1 fruit fly cellular context compared by ENCODE assay signal in genomic region chr2L:8350560-8351171, dm6.
TF ChIP-seq lines count a peak whose summit lies in the region.

No protein-coding gene starts in this region.

TF ChIP-seq in whole organism, embryonic, 481 proteins besides CTCF, POLR2A, EP300 and RAD21 (continued from another document and continues in another):
- TF ChIP-seq luna (GFP tag; optimal IDR thresholded peaks at IDR 0.05; lab: Kevin White, UChicago) (peak; percentile 35), Six4 (GFP tag; optimal IDR thresholded peaks at IDR 0.05; lab: Kevin White, UChicago) (no peak), CG6689 (GFP tag; IDR thresholded peaks at IDR 0.05; lab: Robert Waterston, UW) (no peak), phol (tag; optimal IDR thresholded peaks at IDR 0.05; lab: Kevin White, UChicago) (no peak), kay (GFP tag; optimal IDR thresholded peaks at IDR 0.05; lab: Kevin White, UChicago) (no peak), Fer3 (tag; optimal IDR thresholded peaks at IDR 0.05; lab: Kevin White, UChicago) (peak; percentile 54), Sox100B (GFP tag; optimal IDR thresholded peaks at IDR 0.05; lab: Kevin White, UChicago) (peak; percentile 8), CG18764 (GFP tag; optimal IDR thresholded peaks at IDR 0.05; lab: Kevin White, UChicago) (no peak), CG17328 (GFP tag; IDR thresholded peaks at IDR 0.05; lab: Robert Waterston, UW) (no peak), CG7745 (tag; optimal IDR thresholded peaks at IDR 0.05; lab: Kevin White, UChicago) (no peak), HmgD (GFP tag; optimal IDR thresholded peaks at IDR 0.05; lab: Kevin White, UChicago) (no peak), tio (GFP tag; optimal IDR thresholded peaks at IDR 0.05; lab: Kevin White, UChicago) (no peak), CG9609 (GFP tag; optimal IDR thresholded peaks at IDR 0.05; lab: Kevin White, UChicago) (no peak), CG1024 (GFP tag; IDR thresholded peaks at IDR 0.05; lab: Robert Waterston, UW) (no peak), CG8765 (GFP tag; IDR thresholded peaks at IDR 0.05; lab: Robert Waterston, UW) (no peak), CG8924 (tag; optimal IDR thresholded peaks at IDR 0.05; lab: Kevin White, UChicago) (peak; percentile 26), Fer1 (GFP tag; optimal IDR thresholded peaks at IDR 0.05; lab: Kevin White, UChicago) (peak; percentile 75), CG33213 (GFP tag; optimal IDR thresholded peaks at IDR 0.05; lab: Kevin White, UChicago) (no peak), sd (tag; optimal IDR thresholded peaks at IDR 0.05; lab: Kevin White, UChicago) (peak; percentile 95), tup (GFP tag; optimal IDR thresholded peaks at IDR 0.05; lab: Kevin White, UChicago) (no peak), vfl (GFP tag; optimal IDR thresholded peaks at IDR 0.05; lab: Kevin White, UChicago) (no peak), chif (GFP tag; optimal IDR thresholded peaks at IDR 0.05; lab: Kevin White, UChicago) (peak in 1 of 2 experiments; percentile 11), CG32767 (GFP tag; IDR thresholded peaks at IDR 0.05; lab: Robert Waterston, UW) (no peak), CG30020 (tag; optimal IDR thresholded peaks at IDR 0.05; lab: Kevin White, UChicago) (no peak), CG12155 (GFP tag; optimal IDR thresholded peaks at IDR 0.05; lab: Kevin White, UChicago) (no peak), danr (GFP tag; IDR thresholded peaks at IDR 0.05; lab: Robert Waterston, UW) (no peak), gro (GFP tag; optimal IDR thresholded peaks at IDR 0.05; lab: Kevin White, UChicago) (peak; percentile 62), Xbp1 (GFP tag; optimal IDR thresholded peaks at IDR 0.05; lab: Kevin White, UChicago) (no peak), seq (GFP tag; IDR thresholded peaks at IDR 0.05; lab: Robert Waterston, UW) (no peak), Atf-2 (GFP tag; optimal IDR thresholded peaks at IDR 0.05; lab: Kevin White, UChicago) (no peak), klu (GFP tag; IDR thresholded peaks at IDR 0.05; lab: Robert Waterston, UW) (no peak), CG10959 (GFP tag; IDR thresholded peaks at IDR 0.05; lab: Robert Waterston, UW) (no peak), CG1647 (GFP tag; optimal IDR thresholded peaks at IDR 0.05; lab: Kevin White, UChicago) (no peak), ap (GFP tag; IDR thresholded peaks at IDR 0.05; lab: Robert Waterston, UW) (no peak), CG17568 (GFP tag; optimal IDR thresholded peaks at IDR 0.05; lab: Kevin White, UChicago) (peak; percentile 54), CG3995 (GFP tag; optimal IDR thresholded peaks at IDR 0.05; lab: Kevin White, UChicago) (no peak), Lhr (GFP tag; optimal IDR thresholded peaks at IDR 0.05; lab: Kevin White, UChicago) (no peak), ab (GFP tag; optimal IDR thresholded peaks at IDR 0.05; lab: Kevin White, UChicago) (no peak), Bdp1 (GFP tag; optimal IDR thresholded peaks at IDR 0.05; lab: Kevin White, UChicago) (no peak), mirr (GFP tag; optimal IDR thresholded peaks at IDR 0.05; lab: Kevin White, UChicago) (peak; percentile 73), h (optimal IDR thresholded peaks at IDR 0.05; lab: Kevin White, UChicago) (no peak), sug (tag; optimal IDR thresholded peaks at IDR 0.05; lab: Kevin White, UChicago) (peak; percentile 46), tin (GFP tag; optimal IDR thresholded peaks at IDR 0.05; lab: Kevin White, UChicago) (no peak), Ptx1 (GFP tag; IDR thresholded peaks at IDR 0.05; lab: Robert Waterston, UW) (no peak), CG18476 (GFP tag; optimal IDR thresholded peaks at IDR 0.05; lab: Kevin White, UChicago) (no peak), cwo (GFP tag; optimal IDR thresholded peaks at IDR 0.05; lab: Kevin White, UChicago) (no peak), gcm (GFP tag; optimal IDR thresholded peaks at IDR 0.05; lab: Kevin White, UChicago) (peak; percentile 14), Dip3 (GFP tag; optimal IDR thresholded peaks at IDR 0.05; lab: Kevin White, UChicago) (no peak), pzg (GFP tag; optimal IDR thresholded peaks at IDR 0.05; lab: Kevin White, UChicago) (no peak), H2.0 (GFP tag; IDR thresholded peaks at IDR 0.05; lab: Robert Waterston, UW) (0 out of 2 replicates have a peak, but pooled peaks have one; percentile 8), mld (GFP tag; IDR thresholded peaks at IDR 0.05; lab: Robert Waterston, UW; ENCODE audit: partially characterized antibody) (no peak), sob (GFP tag; IDR thresholded peaks at IDR 0.05; lab: Robert Waterston, UW) (peak; percentile 55; the same call in 1 of the 2 replicates), crp (GFP tag; optimal IDR thresholded peaks at IDR 0.05; lab: Kevin White, UChicago) (no peak), fu2 (GFP tag; optimal IDR thresholded peaks at IDR 0.05; lab: Kevin White, UChicago) (no peak), lmd (GFP tag; IDR thresholded peaks at IDR 0.05; lab: Robert Waterston, UW) (no peak), CG15011 (GFP tag; optimal IDR thresholded peaks at IDR 0.05; lab: Kevin White, UChicago) (peak; percentile 47), CG12104 (GFP tag; optimal IDR thresholded peaks at IDR 0.05; lab: Kevin White, UChicago) (no peak), CG8388 (GFP tag; optimal IDR thresholded peaks at IDR 0.05; lab: Kevin White, UChicago) (peak; percentile 8), cas (GFP tag; IDR thresholded peaks at IDR 0.05; lab: Robert Waterston, UW) (no peak), CG5245 (GFP tag; optimal IDR thresholded peaks at IDR 0.05; lab: Kevin White, UChicago) (no peak), MTF-1 (GFP tag; optimal IDR thresholded peaks at IDR 0.05; lab: Kevin White, UChicago; ENCODE audit: borderline replicate concordance) (peak; percentile 41), MESR4 (GFP tag; optimal IDR thresholded peaks at IDR 0.05; lab: Kevin White, UChicago) (no peak), NC2α (GFP tag; optimal IDR thresholded peaks at IDR 0.05; lab: Kevin White, UChicago) (no peak), Scr (GFP tag; IDR thresholded peaks at IDR 0.05; lab: Robert Waterston, UW; ENCODE audit: partially characterized antibody) (no peak), CG34376 (GFP tag; optimal IDR thresholded peaks at IDR 0.05; lab: Kevin White, UChicago) (peak; percentile 57), hb (GFP tag; IDR thresholded peaks at IDR 0.05; lab: Robert Waterston, UW; ENCODE audit: partially characterized antibody) (no peak), CG11456 (GFP tag; IDR thresholded peaks at IDR 0.05; lab: Robert Waterston, UW) (no peak), nmo (GFP tag; optimal IDR thresholded peaks at IDR 0.05; lab: Kevin White, UChicago) (no peak), corto (GFP tag; optimal IDR thresholded peaks at IDR 0.05; lab: Kevin White, UChicago) (no peak), CG9932 (GFP tag; IDR thresholded peaks at IDR 0.05; lab: Robert Waterston, UW) (no peak), sens (GFP tag; lab: Kevin White, UChicago) (peak; percentile 55), ac (GFP tag; optimal IDR thresholded peaks at IDR 0.05; lab: Kevin White, UChicago) (no peak), BEAF-32 (GFP tag; optimal IDR thresholded peaks at IDR 0.05; lab: Kevin White, UChicago) (no peak), abd-A (tag; optimal IDR thresholded peaks at IDR 0.05; lab: Kevin White, UChicago) (no peak), Myb (GFP tag; optimal IDR thresholded peaks at IDR 0.05; lab: Kevin White, UChicago) (no peak), CG13424 (tag; optimal IDR thresholded peaks at IDR 0.05; lab: Kevin White, UChicago) (peak; percentile 31), CG15479 (GFP tag; optimal IDR thresholded peaks at IDR 0.05; lab: Kevin White, UChicago) (no peak), CG10979 (tag; optimal IDR thresholded peaks at IDR 0.05; lab: Kevin White, UChicago) (no peak), peb (GFP tag; IDR thresholded peaks at IDR 0.05; lab: Robert Waterston, UW) (no peak), exex (tag; optimal IDR thresholded peaks at IDR 0.05; lab: Kevin White, UChicago) (peak; percentile 88), CG6854 (GFP tag; optimal IDR thresholded peaks at IDR 0.05; lab: Kevin White, UChicago) (peak; percentile 13), CG8944 (GFP tag; optimal IDR thresholded peaks at IDR 0.05; lab: Kevin White, UChicago) (no peak), Ssrp (tag; optimal IDR thresholded peaks at IDR 0.05; lab: Kevin White, UChicago) (no peak), lbe (GFP tag; optimal IDR thresholded peaks at IDR 0.05; lab: Kevin White, UChicago) (no peak), fd64A (GFP tag; optimal IDR thresholded peaks at IDR 0.05; lab: Kevin White, UChicago) (no peak), H15 (GFP tag; IDR thresholded peaks at IDR 0.05; lab: Robert Waterston, UW) (no peak), Hmr (GFP tag; optimal IDR thresholded peaks at IDR 0.05; lab: Kevin White, UChicago) (peak; percentile 74), Oli (tag; optimal IDR thresholded peaks at IDR 0.05; lab: Kevin White, UChicago) (peak; percentile 8), CG3407 (GFP tag; optimal IDR thresholded peaks at IDR 0.05; lab: Kevin White, UChicago) (peak; percentile 32), CG3726 (GFP tag; IDR thresholded peaks at IDR 0.05; lab: Robert Waterston, UW) (no peak), amos (GFP tag; IDR thresholded peaks at IDR 0.05; lab: Robert Waterston, UW; ENCODE audit: partially characterized antibody) (no peak), salm (tag; optimal IDR thresholded peaks at IDR 0.05; lab: Kevin White, UChicago) (peak; percentile 39), CG12299 (tag; optimal IDR thresholded peaks at IDR 0.05; lab: Kevin White, UChicago) (no peak), dati (GFP tag; IDR thresholded peaks at IDR 0.05; lab: Robert Waterston, UW) (no peak), CG12659 (GFP tag; optimal IDR thresholded peaks at IDR 0.05; lab: Kevin White, UChicago) (peak; percentile 24), CG6654 (GFP tag; optimal IDR thresholded peaks at IDR 0.05; lab: Kevin White, UChicago) (no peak), Dll (GFP tag; IDR thresholded peaks at IDR 0.05; lab: Robert Waterston, UW; ENCODE audit: partially characterized antibody) (no peak), dmrt11E (tag; optimal IDR thresholded peaks at IDR 0.05; lab: Kevin White, UChicago) (no peak), CoRest (tag; optimal IDR thresholded peaks at IDR 0.05; lab: Kevin White, UChicago) (peak; percentile 33), repo (GFP tag; optimal IDR thresholded peaks at IDR 0.05; lab: Kevin White, UChicago) (no peak), CG6254 (GFP tag; optimal IDR thresholded peaks at IDR 0.05; lab: Kevin White, UChicago) (no peak), CG7987 (GFP tag; optimal IDR thresholded peaks at IDR 0.05; lab: Kevin White, UChicago) (peak; percentile 44), pan (optimal IDR thresholded peaks at IDR 0.05; lab: Kevin White, UChicago) (no peak), pan (GFP tag; optimal IDR thresholded peaks at IDR 0.05 in 1 of 2, IDR thresholded peaks at IDR 0.05 in 1 of 2) (peak in 1 of 2 experiments; percentile 35), zfh2 (GFP tag; optimal IDR thresholded peaks at IDR 0.05; lab: Kevin White, UChicago) (no peak), CG4282 (GFP tag; optimal IDR thresholded peaks at IDR 0.05; lab: Kevin White, UChicago) (no peak), ci (GFP tag; IDR thresholded peaks at IDR 0.05; lab: Robert Waterston, UW) (no peak; the same call in 2 of the 3 replicates), CG14441 (GFP tag; IDR thresholded peaks at IDR 0.05; lab: Robert Waterston, UW) (no peak), Ada2b (GFP tag; IDR thresholded peaks at IDR 0.05; lab: Robert Waterston, UW) (peak; percentile 12; the same call in 1 of the 2 replicates), dmrt99B (tag; optimal IDR thresholded peaks at IDR 0.05; lab: Kevin White, UChicago) (peak; percentile 25), nau (GFP tag; optimal IDR thresholded peaks at IDR 0.05; lab: Kevin White, UChicago) (no peak), chinmo (GFP tag; IDR thresholded peaks at IDR 0.05; lab: Robert Waterston, UW; ENCODE audit: partially characterized antibody) (no peak), dimm (GFP tag; IDR thresholded peaks at IDR 0.05; lab: Robert Waterston, UW) (no peak), Sox102F (GFP tag; optimal IDR thresholded peaks at IDR 0.05; lab: Kevin White, UChicago) (peak; percentile 42), tll (GFP tag; optimal IDR thresholded peaks at IDR 0.05; lab: Kevin White, UChicago) (no peak), unc-4 (GFP tag; IDR thresholded peaks at IDR 0.05; lab: Robert Waterston, UW; ENCODE audit: partially characterized antibody) (no peak), CG9876 (GFP tag; optimal IDR thresholded peaks at IDR 0.05; lab: Kevin White, UChicago) (no peak), unpg (GFP tag; optimal IDR thresholded peaks at IDR 0.05; lab: Kevin White, UChicago) (peak; percentile 46), Camta (GFP tag; optimal IDR thresholded peaks at IDR 0.05; lab: Kevin White, UChicago) (no peak), pros (GFP tag; optimal IDR thresholded peaks at IDR 0.05; lab: Kevin White, UChicago) (no peak), Sin3A (optimal IDR thresholded peaks at IDR 0.05; lab: Kevin White, UChicago) (no peak), NfI (GFP tag; optimal IDR thresholded peaks at IDR 0.05; lab: Kevin White, UChicago) (peak; percentile 2), E2f2 (GFP tag; IDR thresholded peaks at IDR 0.05; lab: Robert Waterston, UW) (no peak; the same call in 1 of the 2 replicates), Dad (GFP tag; optimal IDR thresholded peaks at IDR 0.05; lab: Kevin White, UChicago) (no peak), oc (tag; optimal IDR thresholded peaks at IDR 0.05; lab: Kevin White, UChicago) (no peak), Elba2 (GFP tag; optimal IDR thresholded peaks at IDR 0.05; lab: Kevin White, UChicago) (no peak), CG30403 (GFP tag; optimal IDR thresholded peaks at IDR 0.05; lab: Kevin White, UChicago) (no peak), Taf1 (GFP tag; IDR thresholded peaks at IDR 0.05; lab: Robert Waterston, UW) (no peak), Hsf (GFP tag; optimal IDR thresholded peaks at IDR 0.05; lab: Kevin White, UChicago) (no peak), ERR (GFP tag; optimal IDR thresholded peaks at IDR 0.05; lab: Kevin White, UChicago) (no peak), eyg (GFP tag; optimal IDR thresholded peaks at IDR 0.05; lab: Kevin White, UChicago) (no peak), CG16813 (GFP tag; IDR thresholded peaks at IDR 0.05; lab: Robert Waterston, UW; ENCODE audit: partially characterized antibody) (no peak), zfh1 (GFP tag; IDR thresholded peaks at IDR 0.05; lab: Robert Waterston, UW) (no peak), crc (GFP tag; optimal IDR thresholded peaks at IDR 0.05; lab: Kevin White, UChicago) (no peak), CG31441 (GFP tag; IDR thresholded peaks at IDR 0.05; lab: Robert Waterston, UW) (no peak), CG10147 (GFP tag; optimal IDR thresholded peaks at IDR 0.05; lab: Kevin White, UChicago) (no peak), emc (GFP tag; optimal IDR thresholded peaks at IDR 0.05; lab: Kevin White, UChicago) (no peak), Neu2 (GFP tag; optimal IDR thresholded peaks at IDR 0.05; lab: Kevin White, UChicago; ENCODE audit: borderline replicate concordance) (no peak)
